Worm (Caenorhabditis elegans) whole organism, dauer: Measurements from ENCODE around the gene F14F3.4.

Experiments used
- unc-62 ChIP-seq: sonication (generic microtip); optimal IDR thresholded peaks from 2 replicates; lab custom pipeline; 2017; ENCODE audit warnings: missing biosample characterization, missing genetic modification reagents, missing genetic modification characterization

The F14F3.4 gene

ce11 chrX:10521313-10521712 lies at the start of gene F14F3.4:
F14F3.4 (minus strand) TSS chrX:10521413.
- TF ChIP-seq unc-62 (GFP tag; lab: Kevin White, UChicago), result no peak

DNA sequence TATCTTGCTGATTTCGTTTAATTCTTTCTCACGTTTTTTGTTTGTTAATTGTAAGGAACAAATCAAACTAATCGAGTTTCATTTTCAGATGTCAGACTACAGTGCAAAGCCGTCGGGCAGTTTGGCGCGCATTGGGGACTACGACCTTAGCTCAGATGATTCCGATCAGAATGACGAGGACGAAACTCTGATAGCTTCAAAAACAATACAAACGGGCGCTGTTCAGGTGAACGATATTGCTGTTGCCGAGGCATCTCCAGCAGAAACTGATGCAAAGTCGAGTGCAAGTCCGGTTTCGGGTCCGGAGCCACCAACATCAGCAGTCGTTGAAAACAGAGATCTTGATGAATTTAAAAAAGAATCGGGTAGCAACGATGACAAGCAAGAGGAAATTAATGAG lies 48.0 kb upstream of the F14F3.4 start, which contains the start of gene bet-2:
Gene bet-2 (plus strand): TSS at position 89 of the 400 bp plus-strand sequence.
- TF ChIP-seq unc-62 (GFP tag; lab: Kevin White, UChicago), result no peak

ce11 chrX:10568385-10569149 lies 47.4 kb upstream of the F14F3.4 start:
- TF ChIP-seq unc-62 (GFP tag; lab: Kevin White, UChicago), result peak; percentile 41

DNA sequence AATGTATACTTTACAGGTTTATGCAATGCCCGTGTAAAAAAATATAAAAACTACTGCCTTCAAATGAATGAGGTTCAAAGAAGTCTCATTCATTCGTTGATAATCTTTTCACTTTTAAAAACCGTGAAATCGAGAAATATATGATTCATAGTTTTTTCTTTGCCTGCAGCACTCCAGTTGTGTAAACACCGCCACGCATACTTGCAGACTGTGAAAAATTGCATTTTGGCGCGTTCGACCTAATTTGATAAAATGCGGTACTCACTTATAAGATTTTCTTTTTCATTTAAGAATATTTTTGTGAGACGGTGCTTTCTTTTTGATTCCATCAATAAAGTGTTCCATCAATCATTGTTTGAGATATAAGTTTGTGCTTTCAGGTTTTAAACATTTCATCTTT lies 45.6 kb upstream of the F14F3.4 start:
- TF ChIP-seq unc-62 (GFP tag; lab: Kevin White, UChicago), result no peak

DNA sequence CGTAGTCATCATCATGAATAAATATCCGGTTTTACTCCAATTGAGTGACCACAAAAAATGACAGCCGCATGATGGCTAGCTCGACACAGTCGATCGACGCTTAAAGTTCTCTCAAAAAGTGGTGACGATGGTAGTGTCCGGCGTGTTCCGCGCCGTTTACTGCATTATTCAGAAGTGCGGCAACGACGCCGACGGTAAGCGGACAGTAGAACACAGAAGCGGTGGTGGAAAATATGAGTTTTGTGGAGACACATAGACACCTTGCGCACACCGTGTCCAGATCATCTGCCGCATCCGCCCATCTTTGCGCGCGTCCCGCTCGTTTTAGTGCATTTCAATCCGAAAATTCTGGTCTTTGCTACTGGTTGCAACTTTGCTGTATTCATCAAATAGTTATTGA lies 38.0 kb upstream of the F14F3.4 start, which contains the start of gene F59F5.7:
Gene F59F5.7 (plus strand): TSS at position 301 of the 400 bp plus-strand sequence.
- TF ChIP-seq unc-62 (GFP tag; lab: Kevin White, UChicago), result no peak

- TF ChIP-seq unc-62 (GFP tag; lab: Kevin White, UChicago), result no peak
Measured at ce11 chrX:10556764-10557163, 35.6 kb upstream of the F14F3.4 start.

DNA sequence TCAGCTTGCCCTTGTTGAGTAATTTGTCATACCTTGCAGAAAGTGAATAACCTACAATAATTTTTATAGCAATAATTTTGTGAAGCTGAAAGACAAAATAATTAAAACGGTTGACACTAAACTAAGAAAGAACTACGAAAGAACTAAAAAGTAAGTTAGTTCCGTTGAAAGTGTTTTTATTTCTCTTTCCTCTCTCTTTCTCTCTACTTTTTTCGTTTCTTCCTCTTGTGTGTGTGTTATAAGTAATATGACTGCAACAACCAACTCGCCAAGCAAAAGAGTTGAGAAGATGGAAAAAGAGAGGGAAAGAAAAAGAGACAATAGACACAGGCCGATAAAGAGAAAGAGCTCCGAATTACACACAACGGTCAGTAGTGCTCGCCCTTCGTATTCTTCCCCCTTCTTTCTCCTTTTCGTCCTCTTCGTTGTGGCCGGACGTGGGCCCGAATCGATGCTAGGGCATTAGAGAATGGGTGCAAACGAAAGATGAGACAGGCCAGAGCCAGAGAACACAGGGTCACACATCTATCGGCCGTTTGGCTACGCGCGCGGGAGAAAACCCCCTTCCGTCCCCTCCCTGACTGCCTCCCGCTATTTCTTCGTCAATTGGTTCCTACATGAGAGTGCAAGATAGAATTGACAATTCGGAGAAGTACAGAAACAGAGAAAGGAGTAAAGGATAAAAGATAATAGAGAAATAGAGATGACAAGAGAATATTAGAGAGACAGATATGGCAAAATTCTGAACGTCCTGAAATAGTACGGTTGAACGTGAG lies 34.2 kb upstream of the F14F3.4 start, which contains the start of gene syd-2:
Gene syd-2 (minus strand): TSS at position 51 of the 776 bp plus-strand sequence.
- TF ChIP-seq unc-62 (GFP tag; lab: Kevin White, UChicago), result no peak

ce11 chrX:10553048-10553447 lies 31.8 kb upstream of the F14F3.4 start:
- TF ChIP-seq unc-62 (GFP tag; lab: Kevin White, UChicago), result no peak

- no peak for TF ChIP-seq unc-62 (GFP tag; lab: Kevin White, UChicago)
Measured at ce11 chrX:10545716-10546115, 24.5 kb upstream of the F14F3.4 start, which contains the start of gene F59F5.5. F59F5.5 (plus strand) TSS chrX:10546016.

ce11 chrX:10542313-10543048 lies 21.3 kb upstream of the F14F3.4 start, which contains the start of the genes F59F5.3 and F59F5.4:
F59F5.3 (minus strand) TSS chrX:10542413.
F59F5.4 (plus strand) TSS chrX:10542998.
- no peak for TF ChIP-seq unc-62 (GFP tag; lab: Kevin White, UChicago)

DNA sequence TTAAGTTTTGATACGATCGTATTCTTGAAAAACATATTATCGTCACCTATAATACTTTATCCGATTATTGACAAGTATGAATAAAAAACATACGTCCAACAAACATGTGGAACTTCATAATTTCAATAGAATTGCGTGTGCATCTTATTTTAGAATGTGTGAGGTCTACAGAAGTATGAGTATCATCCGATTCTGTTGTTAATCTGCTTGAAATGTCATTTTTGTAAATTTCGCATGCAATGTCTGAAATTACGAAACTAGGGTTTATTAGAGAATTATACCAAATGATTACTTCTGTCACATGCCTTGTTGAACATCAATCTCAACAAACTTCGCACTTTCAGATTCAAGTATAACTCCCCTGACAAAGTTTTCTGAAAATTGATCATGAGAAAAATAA lies 20.6 kb upstream of the F14F3.4 start:
- no peak for TF ChIP-seq unc-62 (GFP tag; lab: Kevin White, UChicago)

DNA sequence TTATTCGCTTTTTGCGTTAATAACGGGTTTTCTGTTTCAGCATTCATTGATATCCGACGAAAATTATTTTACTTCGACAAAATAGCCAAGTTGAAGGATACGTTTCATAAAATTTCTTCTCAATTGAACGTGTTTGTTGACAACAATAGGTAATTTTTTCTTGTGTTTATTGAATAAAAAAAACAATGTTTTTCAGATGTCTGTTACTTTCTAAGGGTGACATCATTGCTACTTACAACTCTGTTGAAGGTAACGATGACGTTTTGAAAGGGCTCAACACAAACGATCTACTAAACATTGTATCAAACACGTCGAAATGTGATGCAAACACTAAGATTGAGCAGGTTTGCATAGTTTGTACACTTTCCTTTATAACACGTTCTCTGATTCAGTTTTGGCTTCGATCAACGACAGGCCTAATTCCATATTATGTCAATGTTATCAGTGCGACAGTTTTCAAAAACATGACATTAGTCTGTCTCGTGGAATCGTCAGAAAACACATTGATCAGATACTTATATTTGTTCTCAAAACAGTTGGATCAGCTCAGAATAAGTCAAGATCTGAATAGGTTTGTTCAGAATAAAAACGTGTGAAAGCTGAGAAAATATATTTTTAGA lies 13.5 kb upstream of the F14F3.4 start:
- no peak for TF ChIP-seq unc-62 (GFP tag; lab: Kevin White, UChicago)

DNA sequence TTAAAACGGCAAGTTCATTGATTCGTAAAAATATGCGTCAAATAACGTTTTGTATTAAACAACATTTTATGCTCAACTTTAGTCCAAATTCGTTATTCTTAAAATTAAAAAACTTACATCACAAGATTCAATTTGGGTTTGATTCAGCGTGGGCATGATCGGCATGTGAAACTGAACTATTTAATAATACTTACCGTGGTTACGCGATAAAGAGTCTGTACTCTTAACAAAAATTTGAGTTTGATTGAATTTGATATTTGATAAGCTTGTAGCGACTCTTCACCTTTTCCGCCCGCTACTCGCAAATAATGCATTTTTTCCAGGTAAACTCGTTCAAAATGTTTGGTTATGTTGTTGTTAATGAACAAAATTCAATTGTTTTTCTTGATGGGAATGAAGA lies 12.2 kb upstream of the F14F3.4 start, which contains the start of gene glo-3:
Gene glo-3 (plus strand): TSS at position 253 of the 400 bp plus-strand sequence.
- no peak for TF ChIP-seq unc-62 (GFP tag; lab: Kevin White, UChicago)

DNA sequence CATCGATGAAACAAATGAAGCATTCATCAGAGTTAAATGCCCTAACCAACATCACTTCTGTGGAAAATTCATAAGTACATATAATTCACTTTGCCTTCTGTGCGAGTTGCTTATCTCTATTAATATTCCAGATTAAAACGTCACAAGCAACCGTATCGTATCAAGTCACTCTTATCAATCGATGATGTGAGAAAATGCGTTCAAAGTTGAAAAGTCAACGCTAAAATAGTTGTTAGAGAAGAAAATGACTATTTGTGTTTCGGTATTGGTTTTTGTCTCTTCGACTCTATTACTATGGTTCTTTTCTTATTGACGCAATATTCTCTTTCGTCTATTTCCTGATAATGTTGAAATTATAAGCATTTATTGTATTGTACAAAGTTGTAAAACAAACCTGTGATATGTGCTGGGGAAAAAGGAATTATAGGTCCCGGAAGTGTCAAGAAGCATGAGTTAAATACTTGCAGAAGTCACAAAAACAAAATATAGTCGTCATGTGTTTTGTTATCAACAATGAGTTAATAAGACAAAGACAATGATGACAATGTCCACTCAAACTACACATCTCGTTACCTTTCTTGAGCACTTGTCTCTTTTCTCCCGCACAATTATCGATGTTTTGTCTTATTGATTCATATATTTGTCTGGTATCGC lies 11.1 kb upstream of the F14F3.4 start:
- no peak for TF ChIP-seq unc-62 (GFP tag; lab: Kevin White, UChicago)
